Fruit fly (Drosophila melanogaster) whole organism, embryonic: ENCODE measurements around the gene CG12581.
"Not testable (repeated sequence)": the region's sequence is repeated elsewhere in the genome, so short reads cannot be mapped to it uniquely, and the experiment has no call there.

ENCODE experiments used
- CG10654 ChIP-seq: fragments of 200-800 bp; sonication (Bioruptor generic); optimal IDR thresholded peaks from 2 replicates; lab custom pipeline; 2016; ENCODE audit warnings: missing biosample characterization, missing genetic modification characterization
- CG11723 ChIP-seq: fragments of 200-800 bp; sonication (Bioruptor generic); optimal IDR thresholded peaks from 2 replicates; lab custom pipeline; 2017; ENCODE audit warnings: missing biosample characterization, mild to moderate bottlenecking, missing genetic modification characterization
- CG12236 ChIP-seq: fragments of 200-800 bp; sonication (Bioruptor generic); optimal IDR thresholded peaks from 2 replicates; lab custom pipeline; 2016; ENCODE audit warnings: missing biosample characterization, missing genetic modification characterization
- CG14441 ChIP-seq: fragments of 200-800 bp; sonication (Bioruptor generic); IDR thresholded peaks from 2 replicates; pipeline ENCODE4 v1.3.6; 2022; ENCODE audit warnings: missing biosample characterization, missing genetic modification characterization
- CG17568 ChIP-seq: fragments of 200-800 bp; sonication (Bioruptor generic); optimal IDR thresholded peaks from 2 replicates; lab custom pipeline; 2018; ENCODE audit warnings: missing biosample characterization, mild to moderate bottlenecking, missing genetic modification characterization, moderate library complexity
- CG17802 ChIP-seq: fragments of 200-800 bp; sonication (Bioruptor generic); optimal IDR thresholded peaks from 2 replicates; lab custom pipeline; 2018; ENCODE audit warnings: missing biosample characterization, mild to moderate bottlenecking, missing genetic modification characterization, moderate library complexity
- CG2120 ChIP-seq: fragments of 200-800 bp; sonication (Bioruptor generic); optimal IDR thresholded peaks from 3 replicates; lab custom pipeline; 2016; ENCODE audit warnings: missing biosample characterization, missing genetic modification characterization
- CG4282 ChIP-seq: fragments of 200-800 bp; sonication (Bioruptor generic); optimal IDR thresholded peaks from 2 replicates; lab custom pipeline; 2016; ENCODE audit warnings: missing biosample characterization, missing genetic modification characterization
- CG4617 ChIP-seq: fragments of 200-800 bp; sonication (Bioruptor generic); optimal IDR thresholded peaks from 3 replicates; lab custom pipeline; 2016; ENCODE audit warnings: missing biosample characterization, missing genetic modification characterization, borderline replicate concordance
- CG4730 ChIP-seq: fragments of 200-800 bp; sonication (Bioruptor generic); IDR thresholded peaks from 2 replicates; pipeline ENCODE4 v1.3.6; 2022; ENCODE audit warnings: missing biosample characterization, missing genetic modification characterization
- CG4820 ChIP-seq: fragments of 200-800 bp; sonication (Bioruptor generic); optimal IDR thresholded peaks from 3 replicates; lab custom pipeline; 2016; ENCODE audit warnings: missing biosample characterization, missing genetic modification characterization
- CG6254 ChIP-seq: fragments of 200-800 bp; sonication (Bioruptor generic); optimal IDR thresholded peaks from 3 replicates; lab custom pipeline; 2017; ENCODE audit warnings: mild to moderate bottlenecking, missing biosample characterization, missing genetic modification reagents, missing genetic modification characterization
- CG6654 ChIP-seq: fragments of 200-800 bp; sonication (Bioruptor generic); optimal IDR thresholded peaks from 2 replicates; lab custom pipeline; 2017; ENCODE audit warnings: missing biosample characterization, mild to moderate bottlenecking, missing genetic modification characterization
- CG7839 ChIP-seq: fragments of 200-800 bp; sonication (Bioruptor generic); optimal IDR thresholded peaks from 3 replicates; lab custom pipeline; 2018; ENCODE audit warnings: missing biosample characterization, mild to moderate bottlenecking, missing genetic modification characterization, moderate library complexity
- CG7928 ChIP-seq: fragments of 200-800 bp; sonication (Bioruptor generic); optimal IDR thresholded peaks from 2 replicates; lab custom pipeline; 2017; ENCODE audit warnings: missing biosample characterization, mild to moderate bottlenecking, missing genetic modification characterization
- CG7963 ChIP-seq: fragments of 200-800 bp; sonication (Bioruptor generic); IDR thresholded peaks from 3 replicates; pipeline ENCODE4 v1.3.6; 2022; ENCODE audit warnings: missing biosample characterization, missing genetic modification characterization; ENCODE audit not compliant: partially characterized antibody
- CG8924 ChIP-seq: fragments of 200-800 bp; optimal IDR thresholded peaks from 3 replicates; lab custom pipeline; 2019; ENCODE audit warnings: missing biosample characterization, mild to moderate bottlenecking, missing genetic modification characterization, moderate library complexity
- CG9932 ChIP-seq: fragments of 200-800 bp; sonication (Bioruptor generic); IDR thresholded peaks from 2 replicates; pipeline ENCODE4 v1.3.6; 2022; ENCODE audit warnings: missing biosample characterization, missing genetic modification characterization
- D ChIP-seq, 2 experiments: fragments of 200-800 bp in 1 of 2; fragments of >200 bp in 1 of 2; sonication (Bioruptor generic) in 1 of 2; optimal IDR thresholded peaks; 2 replicates in 1 of 2; 3 replicates in 1 of 2; lab custom pipeline; 2017; ENCODE audit warnings: mild to moderate bottlenecking in 1 of 2, missing biosample characterization in 1 of 2, missing genetic modification characterization in 1 of 2, missing genetic modification reagents in 1 of 2
- Dbx ChIP-seq: fragments of 200-800 bp; sonication (Bioruptor generic); IDR thresholded peaks from 3 replicates; pipeline ENCODE4 v1.3.6; 2022; ENCODE audit warnings: missing biosample characterization, missing genetic modification characterization
- Dref ChIP-seq: fragments of 200-800 bp; sonication (Bioruptor generic); IDR thresholded peaks from 2 replicates; pipeline ENCODE4 v1.3.6; 2022; ENCODE audit warnings: missing biosample characterization, missing genetic modification characterization
- Hey ChIP-seq: fragments of 200-800 bp; sonication (Bioruptor generic); optimal IDR thresholded peaks from 3 replicates; lab custom pipeline; 2018; ENCODE audit warnings: missing biosample characterization, mild to moderate bottlenecking, missing genetic modification characterization
- HmgZ ChIP-seq: fragments of 200-800 bp; sonication (Bioruptor generic); optimal IDR thresholded peaks from 2 replicates; lab custom pipeline; 2018; ENCODE audit warnings: missing biosample characterization, mild to moderate bottlenecking, missing genetic modification characterization
- Hsf ChIP-seq: fragments of 200-800 bp; sonication (Bioruptor generic); optimal IDR thresholded peaks from 3 replicates; lab custom pipeline; 2016; ENCODE audit warnings: missing biosample characterization, missing genetic modification characterization
- Mad ChIP-seq: fragments of 200-800 bp; sonication (Bioruptor generic); optimal IDR thresholded peaks from 2 replicates; lab custom pipeline; 2016; ENCODE audit warnings: missing biosample characterization, missing genetic modification characterization
- Max ChIP-seq: fragments of 200-800 bp; sonication (Bioruptor generic); optimal IDR thresholded peaks from 2 replicates; lab custom pipeline; 2016; ENCODE audit warnings: missing biosample characterization, mild to moderate bottlenecking, missing genetic modification characterization
- Med ChIP-seq: fragments of 200-800 bp; sonication (Bioruptor generic); peaks from one replicate; lab custom pipeline; 2016; ENCODE audit warnings: missing biosample characterization, missing genetic modification characterization, mild to moderate bottlenecking, inconsistent platforms, moderate library complexity
- Meics ChIP-seq: fragments of 200-800 bp; sonication (Bioruptor generic); optimal IDR thresholded peaks from 2 replicates; lab custom pipeline; 2017; ENCODE audit warnings: missing biosample characterization, mild to moderate bottlenecking, missing genetic modification characterization
- Mes4 ChIP-seq: fragments of 200-800 bp; sonication (Bioruptor generic); optimal IDR thresholded peaks from 2 replicates; lab custom pipeline; 2016; ENCODE audit warnings: missing biosample characterization, missing genetic modification characterization
- Oli ChIP-seq: fragments of 200-800 bp; sonication (Bioruptor generic); optimal IDR thresholded peaks from 2 replicates; lab custom pipeline; 2018; ENCODE audit warnings: missing biosample characterization, mild to moderate bottlenecking, missing genetic modification characterization, moderate library complexity
- Ptx1 ChIP-seq: fragments of 200-800 bp; sonication (Bioruptor generic); IDR thresholded peaks from 2 replicates; pipeline ENCODE4 v1.3.6; 2022; ENCODE audit warnings: missing biosample characterization, missing genetic modification characterization
- Rfx ChIP-seq: fragments of 200-800 bp; sonication (Bioruptor generic); IDR thresholded peaks from 2 replicates; pipeline ENCODE4 v1.3.6; 2022; ENCODE audit warnings: missing biosample characterization, missing genetic modification characterization
- Sry-β ChIP-seq: fragments of 200-800 bp; sonication (Bioruptor generic); optimal IDR thresholded peaks from 2 replicates; lab custom pipeline; 2018; ENCODE audit warnings: missing biosample characterization, mild to moderate bottlenecking, missing genetic modification characterization, moderate library complexity
- ap ChIP-seq: fragments of 200-800 bp; sonication (Bioruptor generic); IDR thresholded peaks from 2 replicates; pipeline ENCODE4 v1.3.6; 2022; ENCODE audit warnings: missing biosample characterization, missing genetic modification characterization
- caup ChIP-seq: fragments of 200-800 bp; sonication (Bioruptor generic); optimal IDR thresholded peaks from 3 replicates; lab custom pipeline; 2017; ENCODE audit warnings: missing biosample characterization, mild to moderate bottlenecking, missing genetic modification characterization, moderate library complexity; ENCODE audit not compliant: severe bottlenecking
- cwo ChIP-seq: fragments of 200-800 bp; sonication (Bioruptor generic); optimal IDR thresholded peaks from 3 replicates; lab custom pipeline; 2017; ENCODE audit warnings: missing biosample characterization, missing genetic modification characterization, mild to moderate bottlenecking, moderate library complexity, missing genetic modification reagents
- danr ChIP-seq: fragments of 200-800 bp; sonication (Bioruptor generic); IDR thresholded peaks from 2 replicates; pipeline ENCODE4 v1.3.6; 2022; ENCODE audit warnings: missing biosample characterization, missing genetic modification characterization
- dati ChIP-seq: fragments of 200-800 bp; sonication (Bioruptor generic); IDR thresholded peaks from 2 replicates; pipeline ENCODE4 v1.3.6; 2022; ENCODE audit warnings: missing biosample characterization, missing genetic modification characterization
- dpn ChIP-seq, 2 experiments: fragments of 200-800 bp; sonication (Bioruptor generic); optimal IDR thresholded peaks; 3 replicates each; lab custom pipeline; 2016; ENCODE audit warnings: missing biosample characterization in 2 of 2, missing genetic modification characterization in 2 of 2
- hb ChIP-seq: fragments of 200-800 bp; sonication (Bioruptor generic); IDR thresholded peaks from 3 replicates; pipeline ENCODE4 v1.3.6; 2022; ENCODE audit warnings: missing biosample characterization, missing genetic modification characterization; ENCODE audit not compliant: partially characterized antibody
- hbn ChIP-seq: fragments of 200-800 bp; sonication (Bioruptor generic); IDR thresholded peaks from 2 replicates; pipeline ENCODE4 v1.3.6; 2022; ENCODE audit warnings: missing biosample characterization, missing genetic modification characterization; ENCODE audit not compliant: partially characterized antibody
- kay ChIP-seq: fragments of 200-800 bp; sonication (Bioruptor generic); optimal IDR thresholded peaks from 2 replicates; lab custom pipeline; 2016; ENCODE audit warnings: missing biosample characterization, missing genetic modification characterization
- onecut ChIP-seq: fragments of 200-800 bp; sonication (Bioruptor generic); IDR thresholded peaks from 2 replicates; pipeline ENCODE4 v1.3.6; 2022; ENCODE audit warnings: missing biosample characterization, missing genetic modification characterization
- otp ChIP-seq: fragments of 200-800 bp; sonication (Bioruptor generic); IDR thresholded peaks from 3 replicates; pipeline ENCODE4, ENCODE4 v1.3.6; 2022; ENCODE audit warnings: missing biosample characterization, missing genetic modification characterization
- sd ChIP-seq: fragments of 200-800 bp; sonication (Bioruptor generic); optimal IDR thresholded peaks from 3 replicates; lab custom pipeline; 2018; ENCODE audit warnings: missing biosample characterization, mild to moderate bottlenecking, missing genetic modification characterization, moderate library complexity
- sima ChIP-seq: fragments of 200-800 bp; sonication (Bioruptor generic); optimal IDR thresholded peaks from 2 replicates; lab custom pipeline; 2016; ENCODE audit warnings: missing biosample characterization, missing genetic modification characterization
- slou ChIP-seq: fragments of 200-800 bp; sonication (Bioruptor generic); optimal IDR thresholded peaks from 3 replicates; lab custom pipeline; 2016; ENCODE audit warnings: missing biosample characterization, missing genetic modification characterization
- trh ChIP-seq: fragments of 200-800 bp; sonication (Bioruptor generic); optimal IDR thresholded peaks from 2 replicates; lab custom pipeline; 2016; ENCODE audit warnings: missing biosample characterization, missing genetic modification characterization

Gene CG12581

DNA sequence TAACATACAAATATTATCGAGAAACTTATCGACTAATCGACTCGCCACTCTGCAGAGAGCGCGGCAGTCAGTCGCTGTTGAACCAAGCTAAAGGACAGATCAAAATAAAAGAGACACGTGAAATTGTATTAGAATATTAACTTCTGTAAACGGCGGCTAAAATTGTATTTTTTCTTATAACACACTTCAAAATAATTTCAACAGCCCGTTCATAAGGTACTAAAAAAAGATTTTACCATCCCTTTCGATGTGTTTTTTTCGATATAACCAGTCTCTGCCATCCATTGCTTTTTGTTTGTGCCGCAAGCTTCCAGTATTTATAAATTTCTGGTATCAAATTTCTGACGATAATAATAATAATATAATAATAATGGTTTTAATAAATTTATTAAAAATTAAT is 37.1 kb downstream of the CG12581 start, which contains the start of gene aux:
aux (plus strand) TSS at position 301 of the 400 bp plus-strand sequence.
- not testable (repeated sequence) for TF ChIP-seq CG7963 (GFP tag; lab: Robert Waterston, UW); dati; CG6654 (GFP tag; lab: Kevin White, UChicago)

- peak; percentile 94 for TF ChIP-seq Ptx1 (GFP tag; lab: Robert Waterston, UW)
- peak; percentile 73 for TF ChIP-seq danr
- peak; percentile 74 for TF ChIP-seq CG10654
- peak; percentile 84 for TF ChIP-seq onecut (GFP tag; lab: Robert Waterston, UW)
- peak; percentile 57 for TF ChIP-seq cwo (GFP tag; lab: Kevin White, UChicago)
- TF ChIP-seq CG17802 (tag; lab: Kevin White, UChicago): peak; percentile 45
- TF ChIP-seq Hsf (GFP tag; lab: Kevin White, UChicago): peak; percentile 71
- peak; percentile 51; the same call in 1 of the 3 replicates for TF ChIP-seq Dbx (GFP tag; lab: Robert Waterston, UW)
- peak; percentile 55; the same call in 1 of the 2 replicates for TF ChIP-seq CG9932 (GFP tag; lab: Robert Waterston, UW)
- TF ChIP-seq trh (GFP tag; lab: Kevin White, UChicago): peak; percentile 1
- TF ChIP-seq dpn (GFP tag; optimal IDR thresholded peaks at IDR 0.05; lab: Kevin White, UChicago): peak; percentile 58 to 86
- TF ChIP-seq Hey: peak; percentile 16
- TF ChIP-seq hb (GFP tag; lab: Robert Waterston, UW): no peak
- peak; percentile 6 for TF ChIP-seq CG4617 (GFP tag; lab: Kevin White, UChicago)
- no peak for TF ChIP-seq hbn (GFP tag; lab: Robert Waterston, UW)
- peak; percentile 60 for TF ChIP-seq CG6254
- peak; percentile 35 for TF ChIP-seq slou
- peak; percentile 29 for TF ChIP-seq Mad (GFP tag; lab: Kevin White, UChicago)
- peak; percentile 60 for TF ChIP-seq CG2120 (GFP tag; lab: Kevin White, UChicago)
- peak; percentile 57 for TF ChIP-seq Meics (GFP tag; lab: Kevin White, UChicago)
- peak; percentile 27 for TF ChIP-seq CG12236 (GFP tag; lab: Kevin White, UChicago)
- peak; percentile 79 for TF ChIP-seq Oli (tag; lab: Kevin White, UChicago)
- peak; percentile 80 for TF ChIP-seq CG4820 (GFP tag; lab: Kevin White, UChicago)
- TF ChIP-seq Max (GFP tag; lab: Kevin White, UChicago): peak; percentile 40
- TF ChIP-seq Mes4: peak; percentile 56
- no peak for TF ChIP-seq D (optimal IDR thresholded peaks at IDR 0.05; lab: Kevin White, UChicago)
- peak; percentile 70 for TF ChIP-seq D (GFP tag; optimal IDR thresholded peaks at IDR 0.05; lab: Kevin White, UChicago)
- TF ChIP-seq CG7928 (GFP tag; lab: Kevin White, UChicago): peak; percentile 15
- TF ChIP-seq HmgZ: peak; percentile 45
- TF ChIP-seq ap (GFP tag; lab: Robert Waterston, UW): peak; percentile 83
- peak; percentile 92 for TF ChIP-seq CG14441 (GFP tag; lab: Robert Waterston, UW)
- TF ChIP-seq Med (GFP tag; lab: Kevin White, UChicago): peak; percentile 98
- TF ChIP-seq CG8924: peak; percentile 64
- no peak for TF ChIP-seq sima (GFP tag; lab: Kevin White, UChicago)
- no peak for TF ChIP-seq sd
- no peak for TF ChIP-seq Dref (GFP tag; lab: Robert Waterston, UW)
- TF ChIP-seq CG4282 (GFP tag; lab: Kevin White, UChicago): no peak
- TF ChIP-seq Sry-β (GFP tag; lab: Kevin White, UChicago): no peak
- no peak for TF ChIP-seq CG17568
- peak; percentile 88 for TF ChIP-seq Rfx (GFP tag; lab: Robert Waterston, UW)
- TF ChIP-seq caup (GFP tag; lab: Kevin White, UChicago): peak; percentile 60
- peak; percentile 69 for TF ChIP-seq CG11723 (GFP tag; lab: Kevin White, UChicago)
- peak; percentile 84 for TF ChIP-seq CG7839 (tag; lab: Kevin White, UChicago)
- TF ChIP-seq kay (GFP tag; lab: Kevin White, UChicago): peak; percentile 53
- TF ChIP-seq CG4730 (GFP tag; lab: Robert Waterston, UW): peak; percentile 75
- peak; percentile 83 for TF ChIP-seq otp
These were observed 39.6 kb downstream of the CG12581 start for dm6 chr3R:4214038-4214437.
